Fruit fly (Drosophila melanogaster) S2 (cell line): ENCODE results near the gene msd5.

Experiments used
- CG8478 ChIP-seq: fragments of >200 bp; optimal IDR thresholded peaks from 2 replicates; lab custom pipeline; 2018
- CTCF ChIP-seq, 2 experiments: fragments of >200 bp; optimal IDR thresholded peaks; 2 replicates each; lab custom pipeline; 2018

DNA sequence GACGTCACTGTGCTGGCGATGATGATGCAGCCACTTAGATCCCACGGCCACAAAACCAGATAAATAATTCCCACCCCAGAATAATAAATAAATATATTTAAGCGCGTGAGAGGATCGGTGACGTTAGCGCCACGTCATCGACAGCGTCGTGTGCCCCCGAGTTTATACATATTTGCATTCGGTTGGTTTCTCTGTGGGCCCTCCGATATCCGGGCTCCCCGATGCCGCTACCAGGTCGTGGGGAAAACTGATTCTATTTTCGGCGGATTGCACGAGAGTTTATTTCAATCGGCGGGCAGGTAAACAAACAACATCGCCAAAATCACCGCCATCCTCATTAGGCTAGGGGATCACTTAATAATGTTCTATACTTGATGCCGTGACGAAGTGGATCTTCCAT is 21.3 kb upstream of the msd5 start:
- TF ChIP-seq CG8478 = no peak
- no peak for TF ChIP-seq CTCF (optimal IDR thresholded peaks at IDR 0.05; lab: Kevin White, UChicago)
